Fruit fly (Drosophila melanogaster): ENCODE results near the gene CG16825.

The CG16825 gene

DNA sequence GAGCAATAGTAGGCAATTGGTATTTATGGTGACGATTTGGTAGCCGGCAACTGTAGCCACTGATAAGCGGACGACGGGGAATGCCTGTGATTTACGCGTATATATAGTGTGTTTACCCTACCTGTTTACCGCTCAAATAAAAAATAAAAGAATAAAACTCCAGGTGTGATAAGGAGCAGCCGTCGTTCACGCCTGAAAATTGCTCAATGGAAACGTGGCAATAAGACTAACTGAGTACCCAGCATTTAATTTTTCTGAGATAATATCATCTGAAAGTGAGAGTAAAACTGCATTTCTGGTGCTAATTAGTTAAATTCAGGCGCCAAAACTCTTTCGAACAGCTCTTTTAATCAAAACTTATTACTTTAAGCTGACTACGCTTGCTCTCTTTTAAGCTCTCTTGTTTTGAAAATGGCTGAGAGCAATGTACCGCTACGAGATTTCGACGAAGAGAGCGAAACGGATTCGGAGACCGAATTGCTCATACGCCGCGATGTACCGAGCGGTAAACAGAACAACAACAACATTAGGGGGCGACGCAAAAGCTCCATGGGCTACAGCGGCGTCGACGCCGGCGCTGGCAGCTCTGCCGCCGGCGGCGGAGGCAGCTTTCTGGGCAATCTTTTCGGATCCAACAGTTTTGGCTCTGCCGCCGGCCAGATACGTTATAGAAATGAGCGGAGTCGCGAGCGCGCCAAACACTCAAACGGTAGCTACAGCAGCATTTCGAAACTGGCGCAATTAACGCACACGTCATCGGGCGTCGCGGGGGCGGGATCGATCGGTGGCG lies 14.1 kb upstream of the CG16825 start (continued):
- TF ChIP-seq CG8944 (GFP tag; optimal IDR thresholded peaks at IDR 0.05): no peak
- no peak for TF ChIP-seq CG9797 (GFP tag; optimal IDR thresholded peaks at IDR 0.05)
- TF ChIP-seq mirr (GFP tag; optimal IDR thresholded peaks at IDR 0.05): peak; percentile 91
- TF ChIP-seq CG3995 (GFP tag; optimal IDR thresholded peaks at IDR 0.05): no peak
- peak; percentile 65 for TF ChIP-seq Nf-YC (tag; optimal IDR thresholded peaks at IDR 0.05)
- TF ChIP-seq CG7745 (tag; optimal IDR thresholded peaks at IDR 0.05): no peak
- peak; percentile 70 for TF ChIP-seq HmgZ (tag; optimal IDR thresholded peaks at IDR 0.05)
- TF ChIP-seq insv (GFP tag; optimal IDR thresholded peaks at IDR 0.05): peak in 1 of 2 experiments; percentile 50
- peak; percentile 21 for TF ChIP-seq yki (optimal IDR thresholded peaks at IDR 0.05)
- peak; percentile 80 for TF ChIP-seq oc (tag; optimal IDR thresholded peaks at IDR 0.05)
- no peak for TF ChIP-seq ttk (GFP tag; IDR thresholded peaks at IDR 0.05)
- TF ChIP-seq NC2β (GFP tag; optimal IDR thresholded peaks at IDR 0.05): peak; percentile 58
- TF ChIP-seq CG11696 (GFP tag; IDR thresholded peaks at IDR 0.05): peak; percentile 66
- peak; percentile 10; the same call in 1 of the 2 replicates for TF ChIP-seq CG14441 (GFP tag; IDR thresholded peaks at IDR 0.05)
- TF ChIP-seq YL-1 (GFP tag; optimal IDR thresholded peaks at IDR 0.05): peak; percentile 83
- TF ChIP-seq CG2712 (tag; optimal IDR thresholded peaks at IDR 0.05): peak; percentile 57
- no peak for TF ChIP-seq CG17802 (tag; optimal IDR thresholded peaks at IDR 0.05)
- peak; percentile 55; the same call in 1 of the 2 replicates for TF ChIP-seq unc-4 (GFP tag; IDR thresholded peaks at IDR 0.05; ENCODE audit: partially characterized antibody)
- TF ChIP-seq CG15514 (GFP tag; optimal IDR thresholded peaks at IDR 0.05): peak; percentile 75
- no peak for TF ChIP-seq Ets97D (GFP tag; optimal IDR thresholded peaks at IDR 0.05)
- TF ChIP-seq abd-A (tag; optimal IDR thresholded peaks at IDR 0.05): peak; percentile 36
- TF ChIP-seq trh (GFP tag; optimal IDR thresholded peaks at IDR 0.05): peak; percentile 14
- peak; percentile 26 for TF ChIP-seq CG13775 (GFP tag; optimal IDR thresholded peaks at IDR 0.05)
- peak; percentile 48 for TF ChIP-seq CG18262 (tag; optimal IDR thresholded peaks at IDR 0.05)
- peak; percentile 98 for TF ChIP-seq CG3163 (GFP tag; optimal IDR thresholded peaks at IDR 0.05)
- TF ChIP-seq CG7556 (GFP tag; optimal IDR thresholded peaks at IDR 0.05): peak; percentile 55
- TF ChIP-seq Neu2 (GFP tag; optimal IDR thresholded peaks at IDR 0.05; ENCODE audit: borderline replicate concordance): no peak
- TF ChIP-seq mam (GFP tag; optimal IDR thresholded peaks at IDR 0.05): peak; percentile 4
- peak; percentile 13 for TF ChIP-seq Dp (GFP tag; optimal IDR thresholded peaks at IDR 0.05)
- peak; percentile 64 for TF ChIP-seq CG10274 (GFP tag; optimal IDR thresholded peaks at IDR 0.05)
- peak; percentile 62 for TF ChIP-seq maf-S (GFP tag; optimal IDR thresholded peaks at IDR 0.05)
- TF ChIP-seq br (optimal IDR thresholded peaks at IDR 0.05): no peak
- TF ChIP-seq CG16779 (GFP tag; IDR thresholded peaks at IDR 0.05): no peak
- no peak for TF ChIP-seq Dip2 (GFP tag; IDR thresholded peaks at IDR 0.05)
- no peak for TF ChIP-seq CG10267 (tag; optimal IDR thresholded peaks at IDR 0.05)
- TF ChIP-seq dmrt11E (tag; optimal IDR thresholded peaks at IDR 0.05): peak; percentile 10
- no peak for TF ChIP-seq psq (GFP tag; optimal IDR thresholded peaks at IDR 0.05)
- TF ChIP-seq lola (GFP tag; optimal IDR thresholded peaks at IDR 0.05): peak in 1 of 3 experiments; percentile 9
- TF ChIP-seq Hr78 (GFP tag; optimal IDR thresholded peaks at IDR 0.05): peak in 1 of 2 experiments; percentile 45
- TF ChIP-seq CG9817 (tag; optimal IDR thresholded peaks at IDR 0.05): peak; percentile 54
- TF ChIP-seq chinmo (GFP tag; IDR thresholded peaks at IDR 0.05; ENCODE audit: partially characterized antibody): peak; percentile 95
- TF ChIP-seq bab2 (GFP tag; optimal IDR thresholded peaks at IDR 0.05): peak; percentile 33
- TF ChIP-seq Deaf1 (tag; optimal IDR thresholded peaks at IDR 0.05): peak; percentile 89
- TF ChIP-seq ato (GFP tag; IDR thresholded peaks at IDR 0.05; ENCODE audit: partially characterized antibody): no peak; the same call in 1 of the 2 replicates
- TF ChIP-seq Taf1 (GFP tag; IDR thresholded peaks at IDR 0.05): no peak
- TF ChIP-seq slou (GFP tag; optimal IDR thresholded peaks at IDR 0.05): no peak
- no peak for TF ChIP-seq CG6654 (GFP tag; optimal IDR thresholded peaks at IDR 0.05)
- no peak for TF ChIP-seq fru (optimal IDR thresholded peaks at IDR 0.05)
- TF ChIP-seq phol (tag; optimal IDR thresholded peaks at IDR 0.05): no peak
